Fruit fly (Drosophila melanogaster): Measurements from ENCODE around the gene Srx.

Gene Srx

dm6 chrX:17845820-17846379 lies 10.9 kb upstream of the Srx start (continued):
- TF ChIP-seq Trl (optimal IDR thresholded peaks at IDR 0.05): no peak
- no peak for TF ChIP-seq Trl (GFP tag; optimal IDR thresholded peaks at IDR 0.05)
- no peak for TF ChIP-seq CG9437 (GFP tag; optimal IDR thresholded peaks at IDR 0.05)
- TF ChIP-seq sqz (GFP tag; optimal IDR thresholded peaks at IDR 0.05): no peak
- peak; percentile 28 for TF ChIP-seq CG6813 (GFP tag; optimal IDR thresholded peaks at IDR 0.05)
- TF ChIP-seq tio (GFP tag; optimal IDR thresholded peaks at IDR 0.05): no peak
- peak; percentile 16 for TF ChIP-seq sens (GFP tag)
- TF ChIP-seq nerfin-2 (GFP tag; IDR thresholded peaks at IDR 0.05; ENCODE audit: partially characterized antibody): no peak
- peak; percentile 29; the same call in 1 of the 2 replicates for TF ChIP-seq GATAe (GFP tag; conservative IDR thresholded peaks at IDR 0.05)
- TF ChIP-seq Hand (GFP tag; optimal IDR thresholded peaks at IDR 0.05): no peak
- no peak for TF ChIP-seq CG8281 (tag; optimal IDR thresholded peaks at IDR 0.05)
- TF ChIP-seq CG11723 (GFP tag; optimal IDR thresholded peaks at IDR 0.05): no peak
- no peak for TF ChIP-seq E2f2 (GFP tag; IDR thresholded peaks at IDR 0.05)
- TF ChIP-seq z (GFP tag; IDR thresholded peaks at IDR 0.05): no peak
- peak; percentile 60 for TF ChIP-seq exex (tag; optimal IDR thresholded peaks at IDR 0.05)
- no peak for TF ChIP-seq abd-A (tag; optimal IDR thresholded peaks at IDR 0.05)
- TF ChIP-seq HmgZ (tag; optimal IDR thresholded peaks at IDR 0.05): peak; percentile 17
- TF ChIP-seq ftz-f1 (GFP tag; optimal IDR thresholded peaks at IDR 0.05): peak; percentile 37
- TF ChIP-seq CG10267 (tag; optimal IDR thresholded peaks at IDR 0.05): no peak
- no peak for TF ChIP-seq CG17186 (GFP tag; optimal IDR thresholded peaks at IDR 0.05)
- peak; percentile 4 for TF ChIP-seq CG10543 (GFP tag; optimal IDR thresholded peaks at IDR 0.05)
- TF ChIP-seq CG15601 (tag; optimal IDR thresholded peaks at IDR 0.05): no peak
- no peak for TF ChIP-seq CkIIα-i1 (GFP tag; IDR thresholded peaks at IDR 0.05)
- peak; percentile 31 for TF ChIP-seq mirr (GFP tag; optimal IDR thresholded peaks at IDR 0.05)
- no peak for TF ChIP-seq CG10274 (GFP tag; optimal IDR thresholded peaks at IDR 0.05)
- TF ChIP-seq dmrt11E (tag; optimal IDR thresholded peaks at IDR 0.05): no peak
- no peak for TF ChIP-seq nau (GFP tag; optimal IDR thresholded peaks at IDR 0.05)
- TF ChIP-seq sug (tag; optimal IDR thresholded peaks at IDR 0.05): peak; percentile 78
- no peak for TF ChIP-seq dmrt99B (tag; optimal IDR thresholded peaks at IDR 0.05)
- TF ChIP-seq CG34376 (GFP tag; optimal IDR thresholded peaks at IDR 0.05): peak; percentile 86
- TF ChIP-seq CG16863 (GFP tag; optimal IDR thresholded peaks at IDR 0.05): no peak
- TF ChIP-seq grn (GFP tag; optimal IDR thresholded peaks at IDR 0.05): peak; percentile 44
- TF ChIP-seq CG15479 (GFP tag; optimal IDR thresholded peaks at IDR 0.05): peak; percentile 55
- TF ChIP-seq CG8359 (GFP tag; optimal IDR thresholded peaks at IDR 0.05; ENCODE audit: borderline replicate concordance): no peak
- no peak for TF ChIP-seq Antp (GFP tag; optimal IDR thresholded peaks at IDR 0.05)
- no peak for TF ChIP-seq Fer3 (tag; optimal IDR thresholded peaks at IDR 0.05)
- no peak for TF ChIP-seq pum (GFP tag; optimal IDR thresholded peaks at IDR 0.05)
- no peak for TF ChIP-seq br (optimal IDR thresholded peaks at IDR 0.05)
- no peak for TF ChIP-seq gsb-n (tag; optimal IDR thresholded peaks at IDR 0.05)
- TF ChIP-seq ranshi (GFP tag; IDR thresholded peaks at IDR 0.05): no peak
- TF ChIP-seq Neu2 (GFP tag; optimal IDR thresholded peaks at IDR 0.05; ENCODE audit: borderline replicate concordance): no peak
- no peak for TF ChIP-seq zfh1 (GFP tag; IDR thresholded peaks at IDR 0.05)
- TF ChIP-seq CG3726 (GFP tag; IDR thresholded peaks at IDR 0.05): no peak
- no peak for TF ChIP-seq gce (GFP tag; IDR thresholded peaks at IDR 0.05)
- peak; percentile 12 for TF ChIP-seq PHDP (tag; optimal IDR thresholded peaks at IDR 0.05)
- TF ChIP-seq cg (GFP tag; optimal IDR thresholded peaks at IDR 0.05): peak; percentile 19
